Worm (Caenorhabditis elegans): ENCODE results near the gene srbc-31.

ce11 chrV:3445090-3445832 is 32.1 kb downstream of the srbc-31 start:
- TF ChIP-seq dmd-8 (GFP tag; IDR thresholded peaks at IDR 0.05): no peak
- TF ChIP-seq ama-1 (optimal IDR thresholded peaks at IDR 0.05): no peak
- TF ChIP-seq lin-39 (tag; optimal IDR thresholded peaks at IDR 0.05): no peak
- TF ChIP-seq ceh-44 (GFP tag; IDR thresholded peaks at IDR 0.05): no peak
- TF ChIP-seq mep-1 (tag; optimal IDR thresholded peaks at IDR 0.05): no peak
- no peak for TF ChIP-seq lsy-2 (tag; optimal IDR thresholded peaks at IDR 0.05)
- no peak for TF ChIP-seq egl-43 (GFP tag; IDR thresholded peaks at IDR 0.05)
- no peak for TF ChIP-seq jun-1 (tag; optimal IDR thresholded peaks at IDR 0.05)
- no peak for TF ChIP-seq vab-7 (GFP tag; IDR thresholded peaks at IDR 0.05)
- TF ChIP-seq unc-39 (tag; optimal IDR thresholded peaks at IDR 0.05): no peak
- no peak for TF ChIP-seq mdt-29 (GFP tag; IDR thresholded peaks at IDR 0.05)
- TF ChIP-seq aly-2 (tag; optimal IDR thresholded peaks at IDR 0.05): no peak

All from whole organism, L4 larva.